Worm (Caenorhabditis elegans) whole organism, L3 larva: ENCODE measurements around the gene F47B7.4.

Experiments used
- ama-1 ChIP-seq: fragments of 150-350 bp; optimal IDR thresholded peaks from 2 replicates; lab custom pipeline; 2018
- ceh-82 ChIP-seq: fragments of 150-350 bp; optimal IDR thresholded peaks from 2 replicates; lab custom pipeline; 2014; ENCODE audit warnings: missing biosample characterization, missing genetic modification characterization
- lin-15B ChIP-seq: fragments of 150-350 bp; optimal IDR thresholded peaks from 2 replicates; lab custom pipeline; 2014; ENCODE audit warnings: missing biosample characterization, missing genetic modification characterization
- nhr-25 ChIP-seq: sonication (generic microtip); optimal IDR thresholded peaks from 2 replicates; lab custom pipeline; 2017; ENCODE audit warnings: missing biosample characterization, missing genetic modification characterization
- nhr-28 ChIP-seq: fragments of 150-350 bp; optimal IDR thresholded peaks from 2 replicates; lab custom pipeline; 2014; ENCODE audit warnings: missing biosample characterization, missing genetic modification characterization
- nhr-76 ChIP-seq: fragments of 150-350 bp; sonication (generic microtip); optimal IDR thresholded peaks from 5 replicates; lab custom pipeline; 2014; ENCODE audit warnings: missing biosample characterization, missing genetic modification characterization
- ztf-11 ChIP-seq: fragments of 150-350 bp; optimal IDR thresholded peaks from 2 replicates; lab custom pipeline; 2014; ENCODE audit warnings: missing biosample characterization, missing genetic modification characterization

ce11 chrX:3751370-3751769 is 15.1 kb downstream of the F47B7.4 start:
- no peak for TF ChIP-seq lin-15B (tag; lab: Kevin White, UChicago)
- TF ChIP-seq nhr-25 (tag; lab: Kevin White, UChicago), result no peak
- no peak for TF ChIP-seq ztf-11 (tag; lab: Kevin White, UChicago)
- no peak for TF ChIP-seq ama-1 (lab: Kevin White, UChicago)
- TF ChIP-seq nhr-76 (tag; lab: Kevin White, UChicago), result no peak
- no peak for TF ChIP-seq ceh-82 (tag; lab: Kevin White, UChicago)
- no peak for TF ChIP-seq nhr-28
